Fruit fly (Drosophila melanogaster) whole organism, embryonic: ENCODE results near the gene IntS10.
A peak's percentile ranks its signal among the peaks of the same experiment; 100 is the strongest.

ENCODE experiments used
- Adf1 ChIP-seq: fragments of 200-800 bp; sonication (Bioruptor generic); IDR thresholded peaks from 2 replicates; pipeline ENCODE4 v1.3.6; 2022; ENCODE audit warnings: missing biosample characterization, missing genetic modification characterization
- Atf3 ChIP-seq: fragments of 200-800 bp; sonication (Bioruptor generic); optimal IDR thresholded peaks from 3 replicates; lab custom pipeline; 2016; ENCODE audit warnings: missing biosample characterization, missing genetic modification characterization
- Blimp-1 ChIP-seq: fragments of 200-800 bp; sonication (Bioruptor generic); optimal IDR thresholded peaks from 3 replicates; lab custom pipeline; 2018; ENCODE audit warnings: missing biosample characterization, missing genetic modification characterization, mild to moderate bottlenecking, moderate library complexity, missing genetic modification reagents
- C15 ChIP-seq: fragments of 200-800 bp; sonication (Bioruptor generic); IDR thresholded peaks from 3 replicates; pipeline ENCODE4 v1.3.6; 2022; ENCODE audit warnings: missing biosample characterization, missing genetic modification characterization
- CG11247 ChIP-seq: fragments of 200-800 bp; sonication (Bioruptor generic); IDR thresholded peaks from 2 replicates; pipeline ENCODE4 v1.3.6; 2022; ENCODE audit warnings: missing biosample characterization, missing genetic modification characterization
- CG13123 ChIP-seq: fragments of 200-800 bp; sonication (Bioruptor generic); optimal IDR thresholded peaks from 2 replicates; lab custom pipeline; 2016; ENCODE audit warnings: missing biosample characterization, missing genetic modification characterization
- CG13287 ChIP-seq: fragments of 200-800 bp; sonication (Bioruptor generic); IDR thresholded peaks from 2 replicates; pipeline ENCODE4 v1.3.6; 2022; ENCODE audit warnings: missing biosample characterization, missing genetic modification characterization; ENCODE audit not compliant: partially characterized antibody
- CG13296 ChIP-seq: fragments of 200-800 bp; sonication (Bioruptor generic); optimal IDR thresholded peaks from 3 replicates; lab custom pipeline; 2018; ENCODE audit warnings: missing biosample characterization, mild to moderate bottlenecking, missing genetic modification characterization
- CG13894 ChIP-seq: fragments of 200-800 bp; sonication (Bioruptor generic); optimal IDR thresholded peaks from 3 replicates; lab custom pipeline; 2018; ENCODE audit warnings: missing biosample characterization, mild to moderate bottlenecking, missing genetic modification characterization, moderate library complexity
- CG14710 ChIP-seq: fragments of 200-800 bp; sonication (Bioruptor generic); optimal IDR thresholded peaks from 3 replicates; lab custom pipeline; 2019; ENCODE audit warnings: missing biosample characterization, mild to moderate bottlenecking, missing genetic modification characterization, moderate library complexity
- CG17829 ChIP-seq: fragments of 200-800 bp; optimal IDR thresholded peaks from 2 replicates; lab custom pipeline; 2019; ENCODE audit warnings: missing biosample characterization, mild to moderate bottlenecking, missing genetic modification characterization, moderate library complexity
- CG2120 ChIP-seq: fragments of 200-800 bp; sonication (Bioruptor generic); optimal IDR thresholded peaks from 3 replicates; lab custom pipeline; 2016; ENCODE audit warnings: missing biosample characterization, missing genetic modification characterization
- CG3065 ChIP-seq: fragments of 200-800 bp; sonication (Bioruptor generic); optimal IDR thresholded peaks from 2 replicates; lab custom pipeline; 2016; ENCODE audit warnings: missing biosample characterization, missing genetic modification characterization
- CG33557 ChIP-seq: fragments of 200-800 bp; sonication (Bioruptor generic); optimal IDR thresholded peaks from 2 replicates; lab custom pipeline; 2019; ENCODE audit warnings: missing biosample characterization, mild to moderate bottlenecking, missing genetic modification characterization, moderate library complexity
- CG3726 ChIP-seq: fragments of 200-800 bp; sonication (Bioruptor generic); IDR thresholded peaks from 3 replicates; pipeline ENCODE4, ENCODE4 v1.3.6; 2022; ENCODE audit warnings: missing biosample characterization, missing genetic modification characterization
- CG4617 ChIP-seq: fragments of 200-800 bp; sonication (Bioruptor generic); optimal IDR thresholded peaks from 3 replicates; lab custom pipeline; 2016; ENCODE audit warnings: missing biosample characterization, missing genetic modification characterization, borderline replicate concordance
- CG6791 ChIP-seq: fragments of 200-800 bp; sonication (Bioruptor generic); IDR thresholded peaks from 3 replicates; pipeline ENCODE4 v1.3.6; 2022; ENCODE audit warnings: missing biosample characterization, missing genetic modification characterization; ENCODE audit not compliant: partially characterized antibody
- CG7271 ChIP-seq: fragments of 200-800 bp; sonication (Bioruptor generic); optimal IDR thresholded peaks from 2 replicates; lab custom pipeline; 2018; ENCODE audit warnings: missing biosample characterization, mild to moderate bottlenecking, missing genetic modification characterization, moderate library complexity
- CG8281 ChIP-seq: fragments of 200-800 bp; sonication (Bioruptor generic); optimal IDR thresholded peaks from 2 replicates; lab custom pipeline; 2018; ENCODE audit warnings: missing biosample characterization, mild to moderate bottlenecking, missing genetic modification characterization, moderate library complexity
- CG9437 ChIP-seq: fragments of 200-800 bp; sonication (Bioruptor generic); optimal IDR thresholded peaks from 2 replicates; lab custom pipeline; 2018; ENCODE audit warnings: missing biosample characterization, mild to moderate bottlenecking, missing genetic modification characterization
- CG9727 ChIP-seq: fragments of 200-800 bp; sonication (Bioruptor generic); optimal IDR thresholded peaks from 3 replicates; lab custom pipeline; 2017; ENCODE audit warnings: missing biosample characterization, mild to moderate bottlenecking, missing genetic modification characterization
- CG9932 ChIP-seq: fragments of 200-800 bp; sonication (Bioruptor generic); IDR thresholded peaks from 2 replicates; pipeline ENCODE4 v1.3.6; 2022; ENCODE audit warnings: missing biosample characterization, missing genetic modification characterization
- Dp ChIP-seq: fragments of 200-800 bp; sonication (Bioruptor generic); optimal IDR thresholded peaks from 2 replicates; lab custom pipeline; 2018; ENCODE audit warnings: missing biosample characterization, mild to moderate bottlenecking, missing genetic modification characterization, moderate library complexity
- Gsc ChIP-seq: fragments of 200-800 bp; sonication (Bioruptor generic); IDR thresholded peaks from 2 replicates; pipeline ENCODE4 v1.3.6; 2022; ENCODE audit warnings: missing biosample characterization, missing genetic modification characterization
- H2.0 ChIP-seq: fragments of 200-800 bp; sonication (Bioruptor generic); IDR thresholded peaks from 2 replicates; pipeline ENCODE4 v1.3.6; 2022; ENCODE audit warnings: missing biosample characterization, missing genetic modification characterization
- Hr3 ChIP-seq: fragments of 200-800 bp; sonication (Bioruptor generic); optimal IDR thresholded peaks from 3 replicates; lab custom pipeline; 2016; ENCODE audit warnings: missing biosample characterization, missing genetic modification characterization
- Hr78 ChIP-seq, 2 experiments: fragments of 200-800 bp in 1 of 2; fragments of >200 bp in 1 of 2; sonication (Bioruptor generic) in 1 of 2; optimal IDR thresholded peaks; 2 replicates each; lab custom pipeline; 2017 to 2019; ENCODE audit warnings: missing biosample characterization in 2 of 2, missing genetic modification characterization in 2 of 2, mild to moderate bottlenecking in 1 of 2, moderate library complexity in 1 of 2
- MTF-1 ChIP-seq: fragments of 200-800 bp; sonication (Bioruptor generic); optimal IDR thresholded peaks from 2 replicates; lab custom pipeline; 2018; ENCODE audit warnings: missing biosample characterization, mild to moderate bottlenecking, missing genetic modification characterization, borderline replicate concordance
- Mrtf ChIP-seq: fragments of 200-800 bp; sonication (Bioruptor generic); IDR thresholded peaks from 3 replicates; pipeline ENCODE4 v1.3.6; 2022; ENCODE audit warnings: missing biosample characterization, missing genetic modification characterization
- Nf-YB ChIP-seq: fragments of 200-800 bp; sonication (Bioruptor generic); optimal IDR thresholded peaks from 3 replicates; lab custom pipeline; 2019; ENCODE audit warnings: missing biosample characterization, mild to moderate bottlenecking, missing genetic modification characterization, moderate library complexity
- Ravus ChIP-seq: fragments of 200-800 bp; sonication (Bioruptor generic); IDR thresholded peaks from 2 replicates; pipeline ENCODE4 v1.3.6; 2022; ENCODE audit warnings: missing biosample characterization, missing genetic modification characterization
- Scr ChIP-seq: fragments of 200-800 bp; sonication (Bioruptor generic); IDR thresholded peaks from 2 replicates; pipeline ENCODE4 v1.3.6; 2022; ENCODE audit warnings: missing biosample characterization, missing genetic modification characterization; ENCODE audit not compliant: partially characterized antibody
- Side ChIP-seq: fragments of 200-800 bp; sonication (Bioruptor generic); optimal IDR thresholded peaks from 2 replicates; lab custom pipeline; 2016; ENCODE audit warnings: missing biosample characterization, missing genetic modification characterization
- Taf1 ChIP-seq: fragments of 200-800 bp; sonication (Bioruptor generic); IDR thresholded peaks from 2 replicates; pipeline ENCODE4 v1.3.6; 2022; ENCODE audit warnings: missing biosample characterization, missing genetic modification characterization
- dan ChIP-seq: fragments of 200-800 bp; sonication (Bioruptor generic); IDR thresholded peaks from 2 replicates; pipeline ENCODE4 v1.3.6; 2022; ENCODE audit warnings: missing biosample characterization, missing genetic modification characterization
- danr ChIP-seq: fragments of 200-800 bp; sonication (Bioruptor generic); IDR thresholded peaks from 2 replicates; pipeline ENCODE4 v1.3.6; 2022; ENCODE audit warnings: missing biosample characterization, missing genetic modification characterization
- dmrt11E ChIP-seq: fragments of 200-800 bp; sonication (Bioruptor generic); optimal IDR thresholded peaks from 3 replicates; lab custom pipeline; 2018; ENCODE audit warnings: missing biosample characterization, mild to moderate bottlenecking, missing genetic modification characterization, moderate library complexity
- grn ChIP-seq: fragments of 200-800 bp; sonication (Bioruptor generic); optimal IDR thresholded peaks from 3 replicates; lab custom pipeline; 2017; ENCODE audit warnings: missing biosample characterization, missing genetic modification characterization
- her ChIP-seq: fragments of 200-800 bp; sonication (Bioruptor generic); optimal IDR thresholded peaks from 2 replicates; lab custom pipeline; 2016; ENCODE audit warnings: missing biosample characterization, missing genetic modification characterization
- lbe ChIP-seq: fragments of 200-800 bp; sonication (Bioruptor generic); optimal IDR thresholded peaks from 2 replicates; lab custom pipeline; 2016; ENCODE audit warnings: missing biosample characterization, mild to moderate bottlenecking, missing genetic modification characterization
- peb ChIP-seq: fragments of 200-800 bp; sonication (Bioruptor generic); IDR thresholded peaks from 2 replicates; pipeline ENCODE4 v1.3.6; 2022; ENCODE audit warnings: missing biosample characterization, missing genetic modification characterization
- pnt ChIP-seq: fragments of 200-800 bp; sonication (Bioruptor generic); optimal IDR thresholded peaks from 3 replicates; lab custom pipeline; 2016; ENCODE audit warnings: missing biosample characterization, missing genetic modification characterization
- slp2 ChIP-seq: fragments of 200-800 bp; sonication (Bioruptor generic); optimal IDR thresholded peaks from 2 replicates; lab custom pipeline; 2016; ENCODE audit warnings: missing biosample characterization, missing genetic modification characterization
- sob ChIP-seq: fragments of 200-800 bp; sonication (Bioruptor generic); IDR thresholded peaks from 2 replicates; pipeline ENCODE4 v1.3.6; 2022; ENCODE audit warnings: missing biosample characterization, missing genetic modification characterization
- sr ChIP-seq: fragments of 200-800 bp; sonication (Bioruptor generic); IDR thresholded peaks from 3 replicates; pipeline ENCODE4 v1.3.6; 2022; ENCODE audit warnings: missing biosample characterization, missing genetic modification characterization
- trh ChIP-seq: fragments of 200-800 bp; sonication (Bioruptor generic); optimal IDR thresholded peaks from 2 replicates; lab custom pipeline; 2016; ENCODE audit warnings: missing biosample characterization, missing genetic modification characterization
- ttk ChIP-seq: fragments of 200-800 bp; sonication (Bioruptor generic); IDR thresholded peaks from 2 replicates; pipeline ENCODE4 v2.1.2; 2022; ENCODE audit warnings: missing biosample characterization, missing genetic modification characterization
- unpg ChIP-seq: fragments of 200-800 bp; sonication (Bioruptor generic); optimal IDR thresholded peaks from 3 replicates; lab custom pipeline; 2018; ENCODE audit warnings: missing biosample characterization, mild to moderate bottlenecking, missing genetic modification characterization, moderate library complexity
- vnd ChIP-seq: fragments of 200-800 bp; sonication (Bioruptor generic); IDR thresholded peaks from 3 replicates; pipeline ENCODE4 v1.3.6; 2022; ENCODE audit warnings: missing biosample characterization, missing genetic modification characterization; ENCODE audit not compliant: partially characterized antibody
- zen ChIP-seq: fragments of 200-800 bp; sonication (Bioruptor generic); optimal IDR thresholded peaks from 3 replicates; lab custom pipeline; 2018; ENCODE audit warnings: missing biosample characterization, mild to moderate bottlenecking, missing genetic modification characterization, moderate library complexity

The IntS10 gene

dm6 chr3L:3788790-3789421 is 17.6 kb upstream of the IntS10 start (continued):
- TF ChIP-seq MTF-1 (GFP tag; lab: Kevin White, UChicago), result no peak
- no peak for TF ChIP-seq Hr3 (GFP tag; lab: Kevin White, UChicago)
- no peak for TF ChIP-seq zen (tag; lab: Kevin White, UChicago)
- TF ChIP-seq CG6791 (GFP tag; lab: Robert Waterston, UW), result peak; percentile 70
- no peak for TF ChIP-seq trh (GFP tag; lab: Kevin White, UChicago)
- peak; percentile 32 for TF ChIP-seq dmrt11E (tag; lab: Kevin White, UChicago)
- TF ChIP-seq CG33557 (GFP tag; lab: Kevin White, UChicago), result no peak
- TF ChIP-seq unpg (GFP tag; lab: Kevin White, UChicago), result peak; percentile 33
- no peak for TF ChIP-seq sr (GFP tag; lab: Robert Waterston, UW)
- TF ChIP-seq danr, result no peak
- TF ChIP-seq H2.0 (GFP tag; lab: Robert Waterston, UW), result no peak
- TF ChIP-seq C15 (GFP tag; lab: Robert Waterston, UW), result no peak
- no peak for TF ChIP-seq CG8281 (tag; lab: Kevin White, UChicago)
- TF ChIP-seq sob, result 0 out of 2 replicates have a peak, but pooled peaks have one; percentile 4
- no peak for TF ChIP-seq CG9932 (GFP tag; lab: Robert Waterston, UW)
- TF ChIP-seq CG13287 (GFP tag; lab: Robert Waterston, UW), result peak; percentile 54; the same call in 1 of the 2 replicates
- TF ChIP-seq Adf1 (GFP tag; lab: Robert Waterston, UW), result no peak
- TF ChIP-seq Atf3, result no peak
- peak; percentile 36; the same call in 1 of the 3 replicates for TF ChIP-seq vnd
- TF ChIP-seq Hr78 (GFP tag; optimal IDR thresholded peaks at IDR 0.05; lab: Kevin White, UChicago), result no peak
- TF ChIP-seq Taf1 (GFP tag; lab: Robert Waterston, UW), result no peak
- TF ChIP-seq CG9727, result peak; percentile 22
- no peak for TF ChIP-seq pnt (GFP tag; lab: Kevin White, UChicago)
- no peak for TF ChIP-seq CG4617
- TF ChIP-seq Scr (GFP tag; lab: Robert Waterston, UW), result peak; percentile 52; the same call in 1 of the 2 replicates
- TF ChIP-seq CG13296, result peak; percentile 45
- TF ChIP-seq CG17829, result peak; percentile 37
- TF ChIP-seq her (GFP tag; lab: Kevin White, UChicago), result peak; percentile 4
- no peak for TF ChIP-seq lbe (GFP tag; lab: Kevin White, UChicago)
- no peak for TF ChIP-seq CG3065 (GFP tag; lab: Kevin White, UChicago)
- TF ChIP-seq Mrtf (GFP tag; lab: Robert Waterston, UW), result no peak
- TF ChIP-seq Gsc (GFP tag; lab: Robert Waterston, UW), result no peak
- TF ChIP-seq CG14710 (tag; lab: Kevin White, UChicago), result peak; percentile 11
- TF ChIP-seq ttk (GFP tag; lab: Robert Waterston, UW), result no peak
- TF ChIP-seq Dp, result peak; percentile 17
- TF ChIP-seq peb (GFP tag; lab: Robert Waterston, UW), result no peak
- TF ChIP-seq CG7271, result no peak
- TF ChIP-seq dan (GFP tag; lab: Robert Waterston, UW), result no peak
- TF ChIP-seq CG13123 (GFP tag; lab: Kevin White, UChicago), result no peak
- peak; percentile 36 for TF ChIP-seq CG9437
- TF ChIP-seq slp2 (GFP tag; lab: Kevin White, UChicago), result no peak
- TF ChIP-seq CG3726 (GFP tag; lab: Robert Waterston, UW), result no peak
- TF ChIP-seq CG11247 (GFP tag; lab: Robert Waterston, UW), result peak; percentile 7; the same call in 1 of the 2 replicates
- no peak for TF ChIP-seq Ravus (GFP tag; lab: Robert Waterston, UW)
- peak; percentile 33 for TF ChIP-seq CG13894
- peak; percentile 51 for TF ChIP-seq Blimp-1 (GFP tag; lab: Kevin White, UChicago)
- no peak for TF ChIP-seq grn
- TF ChIP-seq CG2120 (GFP tag; lab: Kevin White, UChicago), result no peak
- peak; percentile 26 for TF ChIP-seq Side
- TF ChIP-seq Nf-YB, result peak; percentile 32
